Worm (Caenorhabditis elegans) whole organism, L3 larva: ENCODE results near the gene fbxa-65.

Experiments used
- jun-1 ChIP-seq: fragments of 150-350 bp; optimal IDR thresholded peaks from 2 replicates; lab custom pipeline; 2014; ENCODE audit warnings: missing biosample characterization, missing genetic modification reagents, missing genetic modification characterization
- lin-15B ChIP-seq: fragments of 150-350 bp; optimal IDR thresholded peaks from 2 replicates; lab custom pipeline; 2014; ENCODE audit warnings: missing biosample characterization, missing genetic modification characterization
- pha-4 ChIP-seq: fragments of 150-350 bp; optimal IDR thresholded peaks from 2 replicates; lab custom pipeline; 2014; ENCODE audit warnings: missing biosample characterization, missing genetic modification reagents, missing genetic modification characterization
- snpc-4 ChIP-seq: fragments of 150-350 bp; optimal IDR thresholded peaks from 2 replicates; lab custom pipeline; 2014; ENCODE audit warnings: missing biosample characterization, missing genetic modification characterization
- zag-1 ChIP-seq: fragments of 150-350 bp; optimal IDR thresholded peaks from 2 replicates; lab custom pipeline; 2014; ENCODE audit warnings: missing biosample characterization, missing genetic modification characterization
- ztf-11 ChIP-seq: fragments of 150-350 bp; optimal IDR thresholded peaks from 2 replicates; lab custom pipeline; 2014; ENCODE audit warnings: missing biosample characterization, missing genetic modification characterization

ce11 chrV:3333334-3333733 is 12.9 kb downstream of the fbxa-65 start, which contains the start of gene C17B7.5:
- TF ChIP-seq jun-1 (no peak), ztf-11 (no peak), snpc-4 (no peak), zag-1 (no peak), pha-4 (tag; lab: Kevin White, UChicago) (no peak), lin-15B (tag; lab: Kevin White, UChicago) (no peak)
